Fruit fly (Drosophila melanogaster) whole organism: ENCODE results near the gene GramD1B.

Source experiments
- EcR ChIP-seq, 2 experiments: fragments of >200 bp; optimal IDR thresholded peaks; 2 replicates each; lab custom pipeline; 2017; ENCODE audit warnings: missing biosample characterization in 2 of 2, missing genetic modification characterization in 2 of 2, missing genetic modification reagents in 2 of 2
- psq ChIP-seq: fragments of >200 bp; optimal IDR thresholded peaks from 2 replicates; lab custom pipeline; 2017
- usp ChIP-seq: fragments of >200 bp; optimal IDR thresholded peaks from 2 replicates; lab custom pipeline; 2017; ENCODE audit warnings: missing biosample characterization, missing genetic modification characterization, mixed read lengths

- TF ChIP-seq EcR (GFP tag; optimal IDR thresholded peaks at IDR 0.05; lab: Kevin White, UChicago): no peak
- no peak for TF ChIP-seq usp (GFP tag; lab: Kevin White, UChicago)
- no peak for TF ChIP-seq psq (lab: Kevin White, UChicago)
These were observed 34.5 kb downstream of the GramD1B start for dm6 chr2L:3338566-3339215.
